Worm (Caenorhabditis elegans): Measurements from ENCODE around the gene atg-16.1.

The atg-16.1 gene

DNA sequence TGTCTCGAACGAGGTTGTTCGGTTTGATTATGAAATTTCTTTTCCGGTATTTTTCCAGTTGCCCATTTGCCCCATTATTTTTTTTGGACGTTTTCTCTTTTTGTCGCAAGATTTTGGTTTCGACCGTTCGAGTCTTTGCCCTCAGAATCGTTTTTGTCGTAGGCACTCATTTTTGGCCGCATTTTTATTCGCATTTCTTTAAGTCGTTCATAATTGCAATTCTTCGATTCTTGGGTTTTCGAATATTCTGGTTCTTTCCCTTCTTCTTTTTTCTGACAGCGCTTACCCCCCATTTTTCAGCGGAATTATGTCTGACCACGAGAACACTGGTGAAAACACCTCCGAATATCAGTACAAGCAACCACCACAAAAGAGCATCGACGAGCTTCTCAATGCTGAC, 45.9 kb upstream of the atg-16.1 start, which contains the start of gene rhi-1:
TSS of gene rhi-1 (plus strand) at position 301 of the 400 bp plus-strand sequence.
- TF ChIP-seq nhr-77 (tag; optimal IDR thresholded peaks at IDR 0.05) = no peak
- no peak for TF ChIP-seq nhr-21 (tag; optimal IDR thresholded peaks at IDR 0.05)
- no peak for TF ChIP-seq nhr-11 (tag; optimal IDR thresholded peaks at IDR 0.05)
- no peak for TF ChIP-seq lsy-2 (tag; optimal IDR thresholded peaks at IDR 0.05)
- TF ChIP-seq egl-27 (tag; optimal IDR thresholded peaks at IDR 0.05) = no peak
- no peak for TF ChIP-seq nhr-12 (tag; optimal IDR thresholded peaks at IDR 0.05)
- TF ChIP-seq alr-1 (tag; optimal IDR thresholded peaks at IDR 0.05) = no peak
- TF ChIP-seq Y55F3AM.14 (GFP tag; optimal IDR thresholded peaks at IDR 0.05) = no peak
- no peak for TF ChIP-seq snpc-4 (tag; optimal IDR thresholded peaks at IDR 0.05)
- TF ChIP-seq ztf-1 (GFP tag; conservative IDR thresholded peaks at IDR 0.05) = no peak
- no peak for TF ChIP-seq elt-3 (tag; optimal IDR thresholded peaks at IDR 0.05)
- no peak for TF ChIP-seq sem-4 (tag; optimal IDR thresholded peaks at IDR 0.05)
- TF ChIP-seq nhr-25 (tag; optimal IDR thresholded peaks at IDR 0.05) = no peak

ce11 chrX:4507122-4507681, 44.9 kb upstream of the atg-16.1 start:
- peak; percentile 84 for TF ChIP-seq nhr-129 (tag; optimal IDR thresholded peaks at IDR 0.05)
- TF ChIP-seq nhr-25 (tag; optimal IDR thresholded peaks at IDR 0.05) = peak; percentile 42
- no peak for TF ChIP-seq nhr-23 (tag; optimal IDR thresholded peaks at IDR 0.05)
- TF ChIP-seq fos-1 (tag; optimal IDR thresholded peaks at IDR 0.05) = peak; percentile 59
- TF ChIP-seq ZK546.5 (tag; optimal IDR thresholded peaks at IDR 0.05) = no peak
- peak; percentile 14 for TF ChIP-seq F13H6.1 (tag; optimal IDR thresholded peaks at IDR 0.05)
- no peak for TF ChIP-seq nhr-21 (tag; optimal IDR thresholded peaks at IDR 0.05)
- peak; percentile 34 for TF ChIP-seq crh-2 (tag; optimal IDR thresholded peaks at IDR 0.05)
- TF ChIP-seq blmp-1 (tag; optimal IDR thresholded peaks at IDR 0.05; ENCODE audit: insufficient read depth) = peak; percentile 19
- peak; percentile 43 for TF ChIP-seq sma-3 (GFP tag; optimal IDR thresholded peaks at IDR 0.05)

DNA sequence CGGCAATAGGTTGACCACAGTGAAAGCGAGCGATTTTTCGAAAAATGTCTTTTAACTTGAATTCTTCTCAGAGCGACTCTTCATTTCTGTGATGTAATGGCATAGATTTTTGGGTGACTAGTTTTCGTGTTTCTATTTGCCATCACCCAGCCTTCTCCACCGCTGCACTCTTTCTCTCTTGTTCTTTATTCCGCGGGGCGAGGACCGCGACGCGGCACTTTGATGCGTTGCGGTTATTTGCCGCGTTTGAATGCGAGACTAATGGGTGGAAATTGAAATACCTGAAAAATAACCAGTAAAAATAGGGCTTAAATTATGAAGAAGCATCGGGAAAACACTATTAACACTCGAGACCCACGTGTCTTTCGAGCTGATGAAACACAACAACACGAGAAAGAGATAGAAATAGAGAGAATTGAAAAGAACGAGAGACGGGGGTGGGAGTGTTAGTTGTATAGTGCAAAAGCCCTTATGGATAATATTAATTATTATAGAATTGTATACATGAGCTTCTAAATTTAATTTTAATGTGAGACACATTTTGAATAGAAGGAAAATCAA, 41.9 kb upstream of the atg-16.1 start, which contains the start of gene dgk-2:
TSS of gene dgk-2 (minus strand) at position 281 of the 561 bp plus-strand sequence.
- TF ChIP-seq nhr-10 (tag; optimal IDR thresholded peaks at IDR 0.05) (no peak), lsy-2 (tag; optimal IDR thresholded peaks at IDR 0.05) (peak in 1 of 2 experiments; percentile 18), lin-11 (tag; optimal IDR thresholded peaks at IDR 0.05) (no peak), nhr-12 (tag; optimal IDR thresholded peaks at IDR 0.05) (no peak), nhr-11 (tag; optimal IDR thresholded peaks at IDR 0.05) (no peak), sma-9 (GFP tag; optimal IDR thresholded peaks at IDR 0.05) (no peak), sma-9 (tag; optimal IDR thresholded peaks at IDR 0.05) (no peak), nhr-23 (tag; optimal IDR thresholded peaks at IDR 0.05) (no peak), lin-39 (tag; optimal IDR thresholded peaks at IDR 0.05) (no peak), skn-1 (tag; optimal IDR thresholded peaks at IDR 0.05) (no peak), zag-1 (tag; optimal IDR thresholded peaks at IDR 0.05) (no peak), mab-5 (tag; optimal IDR thresholded peaks at IDR 0.05) (no peak), nhr-25 (tag; optimal IDR thresholded peaks at IDR 0.05) (peak; percentile 19), unc-55 (GFP tag; optimal IDR thresholded peaks at IDR 0.05) (no peak), elt-3 (tag; optimal IDR thresholded peaks at IDR 0.05) (no peak), sma-3 (GFP tag; optimal IDR thresholded peaks at IDR 0.05) (no peak), gmeb-1 (tag; optimal IDR thresholded peaks at IDR 0.05) (no peak), elt-1 (tag; optimal IDR thresholded peaks at IDR 0.05) (no peak), F13H6.1 (tag; optimal IDR thresholded peaks at IDR 0.05) (no peak), egl-27 (tag; optimal IDR thresholded peaks at IDR 0.05) (no peak), fos-1 (tag; optimal IDR thresholded peaks at IDR 0.05) (peak; percentile 4), nhr-77 (tag; optimal IDR thresholded peaks at IDR 0.05) (no peak), nhr-129 (tag; optimal IDR thresholded peaks at IDR 0.05) (peak; percentile 22), R02D3.7 (tag; optimal IDR thresholded peaks at IDR 0.05) (no peak), snpc-4 (tag; optimal IDR thresholded peaks at IDR 0.05) (no peak), alr-1 (tag; optimal IDR thresholded peaks at IDR 0.05) (no peak), crh-2 (tag; optimal IDR thresholded peaks at IDR 0.05) (peak; percentile 45), C34F6.9 (tag; optimal IDR thresholded peaks at IDR 0.05) (peak; percentile 54), mdl-1 (tag; optimal IDR thresholded peaks at IDR 0.05) (peak in 1 of 2 experiments; percentile 8), Y55F3AM.14 (GFP tag; optimal IDR thresholded peaks at IDR 0.05) (no peak), ztf-4 (tag; optimal IDR thresholded peaks at IDR 0.05) (no peak), peb-1 (tag; optimal IDR thresholded peaks at IDR 0.05) (no peak), dmd-4 (tag; optimal IDR thresholded peaks at IDR 0.05) (no peak)
